Worm (Caenorhabditis elegans) whole organism, L4 larva: ENCODE data around the gene F11A10.5.

Experiments
- F37D6.2 ChIP-seq: sonication (generic microtip); optimal IDR thresholded peaks from 2 replicates; lab custom pipeline; 2016; ENCODE audit warnings: mild to moderate bottlenecking, missing genetic modification characterization, missing compliant biosample characterization
- F49E8.2 ChIP-seq: sonication (generic microtip); optimal IDR thresholded peaks from 2 replicates; lab custom pipeline; 2016; ENCODE audit warnings: missing compliant biosample characterization, mild to moderate bottlenecking, missing genetic modification characterization, borderline replicate concordance
- Y48G9A.11 ChIP-seq: fragments of 200-800 bp; sonication (Bioruptor generic); IDR thresholded peaks from 2 replicates; pipeline ENCODE4 v1.3.6; 2022; ENCODE audit warnings: missing genetic modification reagents, missing genetic modification characterization, missing compliant biosample characterization
- aha-1 ChIP-seq: fragments of 150-350 bp; peaks from one replicate; lab custom pipeline; 2014; ENCODE audit warnings: missing biosample characterization, missing genetic modification characterization
- attf-4 ChIP-seq: sonication (generic microtip); optimal IDR thresholded peaks from 3 replicates; lab custom pipeline; 2017; ENCODE audit warnings: missing biosample characterization, missing genetic modification characterization
- ceh-20 ChIP-seq: fragments of 200-800 bp; sonication (Bioruptor generic); IDR thresholded peaks from 2 replicates; pipeline ENCODE4 v1.3.6; 2022; ENCODE audit warnings: missing genetic modification reagents, missing genetic modification characterization, missing compliant biosample characterization
- ceh-28 ChIP-seq: fragments of 150-350 bp; optimal IDR thresholded peaks from 2 replicates; lab custom pipeline; 2014; ENCODE audit warnings: missing biosample characterization, missing genetic modification reagents, missing genetic modification characterization
- ceh-44 ChIP-seq: fragments of 200-800 bp; sonication (Bioruptor generic); IDR thresholded peaks from 2 replicates; pipeline ENCODE4 v1.3.6; 2022; ENCODE audit warnings: missing genetic modification reagents, missing genetic modification characterization, missing compliant biosample characterization
- dpl-1 ChIP-seq: fragments of 150-350 bp; optimal IDR thresholded peaks from 2 replicates; lab custom pipeline; 2014; ENCODE audit warnings: missing biosample characterization, missing genetic modification reagents, missing genetic modification characterization
- egl-27 ChIP-seq: sonication (generic microtip); optimal IDR thresholded peaks from 3 replicates; lab custom pipeline; 2017; ENCODE audit warnings: missing biosample characterization, missing genetic modification reagents, missing genetic modification characterization
- egl-43 ChIP-seq: fragments of 200-800 bp; sonication (Bioruptor generic); IDR thresholded peaks from 2 replicates; pipeline ENCODE4 v1.3.6; 2022; ENCODE audit warnings: missing genetic modification reagents, missing genetic modification characterization, missing compliant biosample characterization
- fkh-10 ChIP-seq: fragments of 150-350 bp; optimal IDR thresholded peaks from 2 replicates; lab custom pipeline; 2014; ENCODE audit warnings: missing biosample characterization, missing genetic modification reagents, missing genetic modification characterization
- fos-1 ChIP-seq: fragments of 150-350 bp; optimal IDR thresholded peaks from 2 replicates; lab custom pipeline; 2014; ENCODE audit warnings: missing biosample characterization, missing genetic modification characterization
- hlh-30 ChIP-seq: sonication (generic microtip); optimal IDR thresholded peaks from 2 replicates; lab custom pipeline; 2017; ENCODE audit warnings: antibody characterized with exemption, mild to moderate bottlenecking, missing genetic modification characterization, missing compliant biosample characterization; ENCODE audit not compliant: insufficient read depth
- hmg-1.1 ChIP-seq: fragments of 200-800 bp; sonication (Bioruptor generic); IDR thresholded peaks from 2 replicates; pipeline ENCODE4 v1.3.6; 2022; ENCODE audit warnings: missing genetic modification reagents, missing genetic modification characterization, missing compliant biosample characterization
- lsy-2 ChIP-seq, 2 experiments: fragments of 150-350 bp in 1 of 2; sonication (generic microtip) in 1 of 2; optimal IDR thresholded peaks; 2 replicates each; lab custom pipeline; 2014 to 2017; ENCODE audit warnings: missing biosample characterization in 2 of 2, missing genetic modification characterization in 2 of 2
- madf-9 ChIP-seq: fragments of 200-800 bp; sonication (Bioruptor generic); conservative IDR thresholded peaks from 2 replicates; pipeline ENCODE4 v1.3.6; 2022; ENCODE audit warnings: missing genetic modification reagents, missing genetic modification characterization, missing compliant biosample characterization
- mes-2 ChIP-seq: sonication (generic microtip); optimal IDR thresholded peaks from 2 replicates; lab custom pipeline; 2016; ENCODE audit warnings: missing genotype, mild to moderate bottlenecking, missing genetic modification characterization, missing compliant biosample characterization; ENCODE audit not compliant: poor library complexity, severe bottlenecking
- nhr-10 ChIP-seq: fragments of 150-350 bp; optimal IDR thresholded peaks from 2 replicates; lab custom pipeline; 2014; ENCODE audit warnings: missing biosample characterization, missing genetic modification characterization
- nhr-102 ChIP-seq: sonication (generic microtip); optimal IDR thresholded peaks from 2 replicates; lab custom pipeline; 2016; ENCODE audit warnings: mild to moderate bottlenecking, missing genetic modification characterization, moderate library complexity, missing compliant biosample characterization
- nhr-237 ChIP-seq: sonication (generic microtip); optimal IDR thresholded peaks from 2 replicates; lab custom pipeline; 2017; ENCODE audit warnings: missing biosample characterization, missing genetic modification characterization
- nhr-42 ChIP-seq: fragments of 200-800 bp; sonication (Bioruptor generic); IDR thresholded peaks from 2 replicates; pipeline ENCODE4 v1.3.6; 2022; ENCODE audit warnings: missing genetic modification characterization, missing compliant biosample characterization
- nhr-77 ChIP-seq: fragments of 150-350 bp; optimal IDR thresholded peaks from 2 replicates; lab custom pipeline; 2014; ENCODE audit warnings: missing biosample characterization, missing genetic modification characterization
- pha-4 ChIP-seq, 2 experiments: fragments of 150-350 bp in 1 of 2; fragments of 200-800 bp in 1 of 2; sonication (Bioruptor generic) in 1 of 2; IDR thresholded peaks in 1 of 2; optimal IDR thresholded peaks in 1 of 2; 2 replicates each; pipeline versions ENCODE4 v1.3.6 to Lab custom; 2014 to 2022; ENCODE audit warnings: missing genetic modification characterization in 2 of 2, missing genetic modification reagents in 2 of 2, missing biosample characterization in 1 of 2, missing compliant biosample characterization in 1 of 2
- sdz-12 ChIP-seq: fragments of 200-800 bp; sonication (Bioruptor generic); optimal IDR thresholded peaks from 2 replicates; lab custom pipeline; 2018; ENCODE audit warnings: mild to moderate bottlenecking, missing genetic modification characterization, missing compliant biosample characterization
- set-16 ChIP-seq: fragments of 200-800 bp; sonication (Bioruptor generic); IDR thresholded peaks from 2 replicates; pipeline ENCODE4 v1.3.6; 2022; ENCODE audit warnings: missing genetic modification reagents, missing genetic modification characterization, missing compliant biosample characterization
- spr-3 ChIP-seq: fragments of 200-800 bp; sonication (Bioruptor generic); optimal IDR thresholded peaks from 2 replicates; lab custom pipeline; 2018; ENCODE audit warnings: mild to moderate bottlenecking, missing genetic modification characterization, missing compliant biosample characterization
- unc-62 ChIP-seq, 3 experiments: fragments of 150-350 bp in 1 of 3; sonication (generic microtip); optimal IDR thresholded peaks in 2 of 3; peaks in 1 of 3; 1 replicate in 1 of 3; 2 replicates in 2 of 3; lab custom pipeline; 2014 to 2017; ENCODE audit warnings: missing biosample characterization in 3 of 3, missing genetic modification characterization in 3 of 3, missing genetic modification reagents in 3 of 3, missing genotype in 1 of 3
- vab-7 ChIP-seq: fragments of 200-800 bp; sonication (Bioruptor generic); IDR thresholded peaks from 2 replicates; pipeline ENCODE4 v1.3.6; 2022; ENCODE audit warnings: missing genetic modification reagents, missing genetic modification characterization, missing compliant biosample characterization
- zip-11 ChIP-seq: fragments of 200-800 bp; sonication (Bioruptor generic); IDR thresholded peaks from 2 replicates; pipeline ENCODE4 v1.3.6; 2022; ENCODE audit warnings: missing genetic modification characterization, missing compliant biosample characterization

The F11A10.5 gene

DNA sequence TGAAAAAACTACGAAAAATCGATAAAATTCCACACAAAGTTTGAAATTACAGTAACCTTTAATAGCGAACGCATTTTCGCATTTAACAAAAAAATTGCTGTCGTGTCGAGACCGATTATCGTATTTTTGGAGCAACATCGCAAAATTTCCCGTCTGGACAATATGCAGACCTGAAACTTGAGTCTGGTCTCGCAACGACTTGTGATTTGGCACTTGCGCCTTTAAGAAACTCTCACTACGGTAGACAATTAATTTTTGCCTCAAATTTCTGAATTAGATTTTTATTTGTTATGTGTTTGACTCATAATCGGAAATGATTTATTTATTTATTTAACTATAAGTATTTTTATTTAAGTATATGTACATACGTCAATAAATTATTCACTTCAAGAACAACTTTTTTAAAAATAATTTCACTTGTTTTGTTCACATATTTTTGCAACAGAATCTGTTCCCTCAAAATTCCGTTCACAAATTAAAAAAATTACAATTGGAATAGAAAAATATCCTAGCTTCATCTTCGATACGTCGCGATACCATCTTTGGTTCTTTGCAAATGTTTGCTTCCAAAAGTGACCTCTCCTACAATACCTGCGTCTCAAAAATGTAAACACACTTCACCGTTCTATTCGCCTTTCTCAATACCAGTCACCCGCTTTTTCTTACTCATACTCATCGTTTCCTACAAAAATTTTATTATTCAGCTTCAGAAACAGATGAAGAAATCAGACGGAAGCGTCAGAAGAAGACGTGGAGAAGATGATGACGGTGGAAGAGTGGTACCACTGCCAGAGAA is 46.2 kb upstream of the F11A10.5 start, which contains the start of gene T12G3.4:
Gene T12G3.4 (plus strand): TSS at position 705 of the 796 bp plus-strand sequence.
- no peak for TF ChIP-seq attf-4 (tag; lab: Kevin White, UChicago)
- no peak for TF ChIP-seq pha-4 (GFP tag; IDR thresholded peaks at IDR 0.05; lab: Robert Waterston, UW)
- TF ChIP-seq pha-4 (tag; optimal IDR thresholded peaks at IDR 0.05; lab: Kevin White, UChicago) = peak; percentile 68
- TF ChIP-seq nhr-42 (GFP tag; lab: Robert Waterston, UW) = no peak
- TF ChIP-seq F37D6.2 = no peak
- TF ChIP-seq aha-1 (tag; lab: Kevin White, UChicago) = no peak
- no peak for TF ChIP-seq nhr-102 (tag; lab: Kevin White, UChicago)
- TF ChIP-seq vab-7 (GFP tag; lab: Robert Waterston, UW) = no peak
- TF ChIP-seq, all 104 proteins: peak for 1

DNA sequence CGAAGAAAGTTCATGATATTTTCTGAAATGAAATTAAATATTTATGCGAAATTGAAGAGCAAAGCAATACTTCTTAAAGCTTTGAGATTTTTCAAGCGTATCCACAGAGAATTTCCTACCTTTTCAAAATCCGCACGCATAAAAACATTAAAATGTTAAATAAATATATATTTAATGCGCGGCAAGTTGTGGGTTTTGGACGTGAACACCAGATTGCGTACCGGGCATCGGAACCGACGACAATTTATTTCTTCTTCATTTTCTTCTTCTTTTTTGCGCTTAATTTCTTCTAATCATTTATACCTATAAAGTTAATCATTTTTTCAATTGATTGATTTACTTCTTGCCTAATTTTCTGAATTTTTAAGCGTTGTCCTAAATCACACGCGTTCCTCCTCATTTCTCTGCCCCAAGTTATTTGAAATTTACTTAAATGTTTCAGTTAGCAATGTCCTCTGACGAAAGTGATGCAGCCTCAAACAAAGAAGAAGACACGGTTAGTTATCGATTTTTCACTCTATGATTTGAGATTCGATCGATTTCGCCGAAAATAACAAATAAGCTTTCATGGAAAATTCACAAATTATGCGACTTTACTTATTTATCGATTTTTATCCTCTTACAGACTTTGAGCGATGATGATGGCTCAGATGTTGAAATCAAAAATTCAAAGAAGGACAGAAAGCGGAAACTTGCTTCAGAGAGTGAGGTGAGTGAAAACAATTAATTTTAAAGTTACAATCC is 42.7 kb upstream of the F11A10.5 start, which contains the start of the genes bre-5 and spt-5:
Gene bre-5 (minus strand): TSS at position 167 of the 744 bp plus-strand sequence.
Gene spt-5 (plus strand): TSS at position 443 of the 744 bp plus-strand sequence.
- TF ChIP-seq Y48G9A.11 (GFP tag; lab: Robert Waterston, UW) (no peak), hlh-30 (tag; lab: Kevin White, UChicago) (peak; percentile 6), dpl-1 (GFP tag; lab: Kevin White, UChicago) (peak; percentile 29), fkh-10 (GFP tag; lab: Kevin White, UChicago) (no peak), lsy-2 (tag; optimal IDR thresholded peaks at IDR 0.05; lab: Kevin White, UChicago) (peak in 1 of 2 experiments; percentile 56), egl-27 (tag; lab: Kevin White, UChicago) (no peak), unc-62 (GFP tag; optimal IDR thresholded peaks at IDR 0.05 in 1 of 2; lab: Kevin White, UChicago) (peak in 1 of 2 experiments; percentile 8), unc-62 (tag; optimal IDR thresholded peaks at IDR 0.05; lab: Kevin White, UChicago) (no peak), hmg-1.1 (GFP tag; lab: Robert Waterston, UW) (no peak), mes-2 (peak; percentile 65), ceh-28 (peak; percentile 59)
- TF ChIP-seq, all 104 proteins: peak for 6

DNA sequence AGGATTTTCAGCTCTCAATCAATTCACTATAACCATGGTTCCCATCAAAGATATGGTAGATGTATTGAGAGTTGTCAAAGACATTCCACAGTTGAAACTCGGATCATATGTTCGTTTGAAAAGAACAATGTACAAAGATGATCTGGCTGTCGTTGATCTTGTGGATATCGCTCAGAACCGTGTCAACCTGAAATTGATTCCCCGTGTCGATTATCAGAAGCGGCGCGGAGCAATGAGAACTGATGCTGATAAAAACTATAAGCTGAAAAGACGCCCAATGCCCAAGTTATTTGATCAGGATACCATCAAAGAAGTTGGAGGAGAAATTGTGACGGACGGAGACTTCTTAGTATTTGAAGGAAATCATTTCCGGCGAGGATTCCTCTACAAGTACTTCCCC is 41.5 kb upstream of the F11A10.5 start:
- TF ChIP-seq lsy-2 (tag; optimal IDR thresholded peaks at IDR 0.05; lab: Kevin White, UChicago) (no peak), aha-1 (tag; lab: Kevin White, UChicago) (peak; percentile 96)
- TF ChIP-seq, all 104 proteins: peak for 1

DNA sequence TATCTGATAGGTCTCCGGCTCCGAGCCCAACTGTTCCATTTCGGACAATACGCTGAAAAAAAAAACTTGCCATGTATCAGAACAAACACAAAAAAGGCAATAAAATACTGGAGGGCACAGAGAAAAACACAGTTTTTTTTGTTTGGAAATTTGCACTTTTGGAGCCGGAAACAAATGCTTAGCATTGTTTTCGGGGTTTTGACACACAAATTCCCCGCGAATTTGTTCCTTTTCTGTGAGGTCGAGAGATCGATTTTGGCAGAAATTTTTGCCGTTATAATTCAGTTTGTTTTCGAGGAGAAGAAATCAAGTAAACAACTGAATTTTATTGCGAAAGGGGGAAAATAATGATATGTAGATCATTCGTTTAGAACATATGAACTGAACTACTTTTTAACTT is 37.3 kb upstream of the F11A10.5 start, which contains the start of gene K08E4.2:
Gene K08E4.2 (minus strand): TSS at position 54 of the 400 bp plus-strand sequence.
- TF ChIP-seq set-16 (GFP tag; lab: Robert Waterston, UW) (no peak), nhr-77 (tag; lab: Kevin White, UChicago) (no peak), F49E8.2 (no peak), zip-11 (no peak)

DNA sequence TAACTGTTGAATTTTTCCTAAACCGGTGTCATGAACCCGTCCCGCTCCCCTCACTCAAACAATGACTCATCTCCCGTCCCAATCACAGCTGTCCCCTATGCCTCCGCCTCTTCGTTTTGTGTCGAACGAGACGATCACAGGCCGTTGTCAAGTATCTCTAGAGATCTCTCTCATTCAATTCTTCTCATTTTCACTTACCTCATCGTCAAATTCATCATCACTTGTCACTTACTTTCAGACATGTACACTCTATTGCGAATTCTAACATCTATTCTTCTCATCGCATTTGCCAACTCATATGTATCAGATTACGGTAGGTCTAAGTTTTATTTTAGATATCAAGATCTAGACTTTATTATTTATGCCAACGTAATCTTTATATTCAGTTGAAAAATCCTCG is 36.4 kb upstream of the F11A10.5 start, which contains the start of gene K08E4.3:
Gene K08E4.3 (plus strand): TSS at position 235 of the 400 bp plus-strand sequence.
- TF ChIP-seq mes-2 = peak; percentile 8
- no peak for TF ChIP-seq nhr-42 (GFP tag; lab: Robert Waterston, UW)
- TF ChIP-seq, all 104 proteins: peak for 1

DNA sequence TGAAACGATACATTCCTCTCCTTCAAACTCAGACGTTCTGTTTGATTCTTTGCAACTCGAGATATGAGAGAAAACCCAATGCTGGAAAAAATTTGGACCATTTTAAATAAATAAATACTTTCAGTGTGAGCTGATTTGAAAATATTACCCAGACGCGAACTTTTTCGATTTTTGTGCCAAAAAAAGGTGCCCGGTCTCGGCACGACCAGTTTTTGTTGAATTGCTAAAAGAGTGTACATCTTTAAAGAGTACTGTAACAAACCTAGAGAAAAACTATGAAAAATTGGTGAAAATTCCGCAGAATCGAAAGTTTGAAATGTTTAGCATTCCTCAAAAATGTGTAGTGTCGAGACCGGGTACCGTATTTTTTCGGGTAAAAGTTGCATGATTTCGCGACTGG is 32.7 kb upstream of the F11A10.5 start, which contains the start of gene K08E4.8:
Gene K08E4.8 (minus strand): TSS at position 101 of the 400 bp plus-strand sequence.
- no peak for TF ChIP-seq fos-1
- no peak for TF ChIP-seq madf-9 (GFP tag; lab: Robert Waterston, UW)
- TF ChIP-seq nhr-237 (tag; lab: Kevin White, UChicago) = no peak
- TF ChIP-seq nhr-10 (tag; lab: Kevin White, UChicago) = no peak
- TF ChIP-seq dpl-1 (GFP tag; lab: Kevin White, UChicago) = no peak
- TF ChIP-seq sdz-12 (GFP tag; lab: Kevin White, UChicago) = no peak
- TF ChIP-seq ceh-44 (GFP tag; lab: Robert Waterston, UW) = no peak
- no peak for TF ChIP-seq nhr-42 (GFP tag; lab: Robert Waterston, UW)
- TF ChIP-seq spr-3 (GFP tag; lab: Kevin White, UChicago) = no peak
- no peak for TF ChIP-seq ceh-20 (GFP tag; lab: Robert Waterston, UW)
- no peak for TF ChIP-seq egl-43 (GFP tag; lab: Robert Waterston, UW)
- TF ChIP-seq, all 104 proteins: peak for 0
